Fruit fly (Drosophila melanogaster): ENCODE results near the gene CG16986.
A peak's percentile ranks its signal among the peaks of the same experiment; 100 is the strongest.

CG16986 gene

dm6 chr3L:2600144-2600543 is at the start of gene CG16986:
CG16986 (plus strand) TSS chr3L:2600331.
- TF ChIP-seq pan (optimal IDR thresholded peaks at IDR 0.05): no peak
- no peak for TF ChIP-seq Dll (optimal IDR thresholded peaks at IDR 0.05)
- TF ChIP-seq psq (optimal IDR thresholded peaks at IDR 0.05): no peak
- TF ChIP-seq usp (GFP tag; optimal IDR thresholded peaks at IDR 0.05): no peak
- no peak for TF ChIP-seq CG8478 (optimal IDR thresholded peaks at IDR 0.05)

dm6 chr3L:2551137-2551676 is 48.9 kb upstream of the CG16986 start:
- TF ChIP-seq Dll (optimal IDR thresholded peaks at IDR 0.05) (no peak), CG8478 (optimal IDR thresholded peaks at IDR 0.05) (no peak), pan (optimal IDR thresholded peaks at IDR 0.05) (no peak), EcR (GFP tag; optimal IDR thresholded peaks at IDR 0.05) (no peak), usp (GFP tag; optimal IDR thresholded peaks at IDR 0.05) (no peak), psq (optimal IDR thresholded peaks at IDR 0.05) (no peak)

- TF ChIP-seq usp (GFP tag; optimal IDR thresholded peaks at IDR 0.05): no peak
- TF ChIP-seq pan (optimal IDR thresholded peaks at IDR 0.05): no peak
- TF ChIP-seq EcR (GFP tag; optimal IDR thresholded peaks at IDR 0.05): no peak
- no peak for TF ChIP-seq psq (optimal IDR thresholded peaks at IDR 0.05)
- no peak for TF ChIP-seq Dll (optimal IDR thresholded peaks at IDR 0.05)
- no peak for TF ChIP-seq CG8478 (optimal IDR thresholded peaks at IDR 0.05)
Measured at dm6 chr3L:2552116-2552843, 47.9 kb upstream of the CG16986 start.

- no peak for TF ChIP-seq usp (GFP tag; optimal IDR thresholded peaks at IDR 0.05)
- TF ChIP-seq pan (optimal IDR thresholded peaks at IDR 0.05): peak; percentile 47
Measured at dm6 chr3L:2552844-2553839, 47.0 kb upstream of the CG16986 start.

- TF ChIP-seq CG8478 (optimal IDR thresholded peaks at IDR 0.05) (no peak), psq (optimal IDR thresholded peaks at IDR 0.05) (no peak), EcR (GFP tag; optimal IDR thresholded peaks at IDR 0.05) (no peak), pan (optimal IDR thresholded peaks at IDR 0.05) (no peak), Dll (optimal IDR thresholded peaks at IDR 0.05) (no peak), usp (GFP tag; optimal IDR thresholded peaks at IDR 0.05) (no peak)
Measured at dm6 chr3L:2554118-2554814, 45.9 kb upstream of the CG16986 start, which contains the start of gene Spn. Spn (minus strand) TSS chr3L:2554292.

dm6 chr3L:2555670-2556069 is 44.5 kb upstream of the CG16986 start:
- TF ChIP-seq CG8478 (optimal IDR thresholded peaks at IDR 0.05) (no peak), EcR (GFP tag; optimal IDR thresholded peaks at IDR 0.05) (no peak), Dll (optimal IDR thresholded peaks at IDR 0.05) (no peak), psq (optimal IDR thresholded peaks at IDR 0.05) (no peak), pan (optimal IDR thresholded peaks at IDR 0.05) (no peak), usp (GFP tag; optimal IDR thresholded peaks at IDR 0.05) (no peak)

dm6 chr3L:2566029-2566428 is 34.1 kb upstream of the CG16986 start:
- TF ChIP-seq psq (optimal IDR thresholded peaks at IDR 0.05): no peak
- TF ChIP-seq usp (GFP tag; optimal IDR thresholded peaks at IDR 0.05): no peak
- TF ChIP-seq pan (optimal IDR thresholded peaks at IDR 0.05): no peak

- no peak for TF ChIP-seq usp (GFP tag; optimal IDR thresholded peaks at IDR 0.05)
- TF ChIP-seq pan (optimal IDR thresholded peaks at IDR 0.05): no peak
- no peak for TF ChIP-seq Dll (optimal IDR thresholded peaks at IDR 0.05)
- TF ChIP-seq psq (optimal IDR thresholded peaks at IDR 0.05): no peak
- no peak for TF ChIP-seq CG8478 (optimal IDR thresholded peaks at IDR 0.05)
Measured at dm6 chr3L:2567050-2567609, 33.0 kb upstream of the CG16986 start.

- TF ChIP-seq psq (optimal IDR thresholded peaks at IDR 0.05) (no peak), pan (optimal IDR thresholded peaks at IDR 0.05) (no peak), usp (GFP tag; optimal IDR thresholded peaks at IDR 0.05) (no peak), EcR (GFP tag; optimal IDR thresholded peaks at IDR 0.05) (peak in 1 of 2 experiments; percentile 80), Dll (optimal IDR thresholded peaks at IDR 0.05) (no peak)
Measured at dm6 chr3L:2568274-2568673, 31.9 kb upstream of the CG16986 start.

dm6 chr3L:2570269-2570723 is 29.8 kb upstream of the CG16986 start:
- TF ChIP-seq pan (optimal IDR thresholded peaks at IDR 0.05) (no peak), usp (GFP tag; optimal IDR thresholded peaks at IDR 0.05) (no peak), CG8478 (optimal IDR thresholded peaks at IDR 0.05) (no peak), Dll (optimal IDR thresholded peaks at IDR 0.05) (no peak), psq (optimal IDR thresholded peaks at IDR 0.05) (no peak), EcR (GFP tag; optimal IDR thresholded peaks at IDR 0.05) (no peak)

dm6 chr3L:2571975-2572374 is 28.2 kb upstream of the CG16986 start:
- TF ChIP-seq CG8478 (optimal IDR thresholded peaks at IDR 0.05): no peak
- TF ChIP-seq usp (GFP tag; optimal IDR thresholded peaks at IDR 0.05): no peak
- no peak for TF ChIP-seq EcR (GFP tag; optimal IDR thresholded peaks at IDR 0.05)
- no peak for TF ChIP-seq psq (optimal IDR thresholded peaks at IDR 0.05)
- TF ChIP-seq pan (optimal IDR thresholded peaks at IDR 0.05): no peak
- TF ChIP-seq Dll (optimal IDR thresholded peaks at IDR 0.05): no peak
